Fruit fly (Drosophila melanogaster) Kc167 (cell line): ENCODE data around the gene CG6985.

Experiments used
- Sin3A ChIP-seq: fragments of >200 bp; optimal IDR thresholded peaks from 2 replicates; lab custom pipeline; 2018; ENCODE audit warnings: missing external identifiers
- h ChIP-seq: fragments of >200 bp; optimal IDR thresholded peaks from 3 replicates; lab custom pipeline; 2018; ENCODE audit warnings: missing external identifiers
- insv ChIP-seq: fragments of >200 bp; optimal IDR thresholded peaks from 3 replicates; lab custom pipeline; 2018; ENCODE audit warnings: missing external identifiers
- psq ChIP-seq: fragments of >200 bp; optimal IDR thresholded peaks from 2 replicates; lab custom pipeline; 2017; ENCODE audit warnings: missing external identifiers

- TF ChIP-seq psq (lab: Kevin White, UChicago) (no peak), h (lab: Kevin White, UChicago) (no peak), Sin3A (lab: Kevin White, UChicago) (no peak), insv (lab: Kevin White, UChicago) (no peak)
Observed at dm6 chr3R:22733751-22734150, 7.2 kb upstream of the CG6985 start, which contains the start of gene Takl2.
